Fruit fly (Drosophila melanogaster) whole organism, adult: ENCODE measurements around the gene tth.

Source experiments
- CG12768 ChIP-seq: fragments of 200-800 bp; sonication (Bioruptor generic); optimal IDR thresholded peaks from 2 replicates; lab custom pipeline; 2017; ENCODE audit warnings: missing biosample characterization, missing genetic modification characterization, mild to moderate bottlenecking, moderate library complexity, missing genetic modification reagents
- CG1620 ChIP-seq: fragments of 200-800 bp; sonication (Bioruptor generic); optimal IDR thresholded peaks from 2 replicates; lab custom pipeline; 2016; ENCODE audit warnings: missing biosample characterization, missing genetic modification characterization
- CG5204 ChIP-seq: fragments of 200-800 bp; sonication (Bioruptor generic); optimal IDR thresholded peaks from 2 replicates; lab custom pipeline; 2016; ENCODE audit warnings: missing biosample characterization, missing genetic modification characterization
- bab1 ChIP-seq: fragments of 200-800 bp; sonication (Bioruptor generic); optimal IDR thresholded peaks from 3 replicates; lab custom pipeline; 2019; ENCODE audit warnings: missing biosample characterization, mild to moderate bottlenecking, missing genetic modification characterization, moderate library complexity
- cic ChIP-seq: fragments of 200-800 bp; sonication (Bioruptor generic); optimal IDR thresholded peaks from 2 replicates; lab custom pipeline; 2017; ENCODE audit warnings: missing biosample characterization, mild to moderate bottlenecking, missing genetic modification characterization, moderate library complexity
- kay ChIP-seq: fragments of 200-800 bp; sonication (Bioruptor generic); peaks from one replicate; lab custom pipeline; 2016; ENCODE audit warnings: missing biosample characterization, missing genetic modification characterization, borderline replicate concordance
- toe ChIP-seq: fragments of 200-800 bp; sonication (Bioruptor generic); optimal IDR thresholded peaks from 2 replicates; lab custom pipeline; 2016; ENCODE audit warnings: missing biosample characterization, missing genetic modification characterization

- no peak for TF ChIP-seq CG12768 (GFP tag; lab: Kevin White, UChicago)
- TF ChIP-seq bab1 (GFP tag; lab: Kevin White, UChicago), result no peak
- TF ChIP-seq CG5204, result no peak
- TF ChIP-seq CG1620 (GFP tag; lab: Kevin White, UChicago), result no peak
- TF ChIP-seq cic (GFP tag; lab: Kevin White, UChicago), result no peak
- no peak for TF ChIP-seq toe
- TF ChIP-seq kay (GFP tag; lab: Kevin White, UChicago), result no peak
Measured at dm6 chrX:13633298-13633891, 17.0 kb upstream of the tth start.
